Worm (Caenorhabditis elegans) whole organism, L4/young adult: ENCODE data around the gene enu-3.5.

Experiments
- W03F9.2 ChIP-seq: fragments of 150-350 bp; optimal IDR thresholded peaks from 2 replicates; lab custom pipeline; 2014; ENCODE audit warnings: missing biosample characterization, missing genetic modification characterization
- him-1 ChIP-seq: sonication (generic microtip); optimal IDR thresholded peaks from 2 replicates; lab custom pipeline; 2016; ENCODE audit warnings: missing genotype, missing genetic modification reagents, missing genetic modification characterization, missing compliant biosample characterization

DNA sequence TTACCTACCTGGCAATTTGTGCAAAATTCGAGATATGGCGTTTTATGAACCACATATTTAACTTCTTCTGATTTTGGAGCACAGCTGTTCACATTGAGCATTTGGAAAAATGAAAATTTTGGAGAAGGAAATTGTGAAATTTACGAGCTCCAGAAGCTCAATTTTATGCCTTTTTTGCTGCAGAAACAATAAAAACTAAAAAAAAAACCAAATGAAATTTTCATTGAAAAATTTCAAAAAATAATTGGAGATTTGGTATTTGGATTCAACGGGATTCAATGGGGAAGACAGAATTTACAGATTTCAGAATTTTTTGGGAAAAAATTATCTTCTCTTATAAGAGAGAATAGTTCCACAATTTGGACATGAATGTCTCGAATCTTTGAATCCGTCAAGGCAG is 21.4 kb upstream of the enu-3.5 start, which contains the start of gene Y37D8A.26:
- no peak for TF ChIP-seq W03F9.2
- TF ChIP-seq him-1 (tag; lab: Kevin White, UChicago) = no peak
